Worm (Caenorhabditis elegans) whole organism, L2 larva: Measurements from ENCODE around the gene ints-5.
A peak's percentile ranks its signal among the peaks of the same experiment; 100 is the strongest.

ENCODE experiments used
- C34F6.9 ChIP-seq: fragments of 150-350 bp; optimal IDR thresholded peaks from 2 replicates; lab custom pipeline; 2014; ENCODE audit warnings: missing biosample characterization, missing genetic modification characterization
- F13H6.1 ChIP-seq: sonication (generic microtip); optimal IDR thresholded peaks from 2 replicates; lab custom pipeline; 2016; ENCODE audit warnings: missing genetic modification characterization, missing compliant biosample characterization
- ZK546.5 ChIP-seq: sonication (generic microtip); optimal IDR thresholded peaks from 2 replicates; lab custom pipeline; 2017; ENCODE audit warnings: missing biosample characterization, missing genetic modification characterization
- ama-1 ChIP-seq: fragments of 150-350 bp; optimal IDR thresholded peaks from 2 replicates; lab custom pipeline; 2018; ENCODE audit warnings: inconsistent platforms
- mab-5 ChIP-seq: fragments of 150-350 bp; optimal IDR thresholded peaks from 2 replicates; lab custom pipeline; 2014; ENCODE audit warnings: missing biosample characterization, missing genetic modification characterization
- nhr-25 ChIP-seq: fragments of 150-350 bp; sonication (generic microtip); optimal IDR thresholded peaks from 3 replicates; lab custom pipeline; 2014; ENCODE audit warnings: missing biosample characterization, missing genetic modification characterization
- nhr-77 ChIP-seq: fragments of 150-350 bp; optimal IDR thresholded peaks from 2 replicates; lab custom pipeline; 2014; ENCODE audit warnings: missing biosample characterization, missing genetic modification characterization
- snpc-4 ChIP-seq: fragments of 150-350 bp; optimal IDR thresholded peaks from 2 replicates; lab custom pipeline; 2014; ENCODE audit warnings: missing biosample characterization, missing genetic modification characterization

DNA sequence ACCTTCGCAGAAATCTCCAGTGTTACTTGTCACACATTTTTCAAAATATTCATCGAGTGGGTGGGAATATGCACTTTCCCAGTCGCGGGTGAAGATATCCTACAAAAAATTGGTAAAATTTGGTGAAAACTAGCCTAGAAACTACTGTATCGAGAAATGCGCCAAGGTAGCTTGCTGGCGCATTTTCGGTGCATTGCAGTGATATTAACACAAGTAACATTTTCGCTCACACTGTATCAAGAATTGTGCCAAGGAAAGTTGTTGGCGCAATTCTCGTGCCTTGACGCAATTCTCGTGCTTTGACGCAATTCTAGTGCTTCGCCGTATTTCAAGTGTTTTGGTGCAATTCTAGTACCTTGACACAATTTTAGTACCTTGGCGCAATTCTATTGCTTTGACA lies 39.4 kb downstream of the ints-5 start:
- TF ChIP-seq mab-5 (tag; lab: Kevin White, UChicago), result no peak
- TF ChIP-seq F13H6.1, result no peak
- TF ChIP-seq nhr-77 (tag; lab: Kevin White, UChicago), result no peak
- no peak for TF ChIP-seq snpc-4 (tag; lab: Kevin White, UChicago)
- no peak for TF ChIP-seq ZK546.5 (tag; lab: Kevin White, UChicago)
- peak; percentile 63 for TF ChIP-seq nhr-25 (tag; lab: Kevin White, UChicago)
- no peak for TF ChIP-seq C34F6.9 (tag; lab: Kevin White, UChicago)
- no peak for TF ChIP-seq ama-1 (lab: Kevin White, UChicago)
